Worm (Caenorhabditis elegans) whole organism, L4 larva: ENCODE results near the gene F48F7.3.

ENCODE experiments used
- D1046.2 ChIP-seq: fragments of 200-800 bp; sonication (Bioruptor generic); IDR thresholded peaks from 2 replicates; pipeline ENCODE4 v1.3.6; 2022; ENCODE audit warnings: missing genetic modification characterization, missing compliant biosample characterization
- F10B5.3 ChIP-seq: sonication (generic microtip); optimal IDR thresholded peaks from 2 replicates; lab custom pipeline; 2016; ENCODE audit warnings: mild to moderate bottlenecking, missing genetic modification characterization, missing compliant biosample characterization
- F26F4.8 ChIP-seq: fragments of 200-800 bp; sonication (Bioruptor generic); conservative IDR thresholded peaks from 2 replicates; pipeline ENCODE4 v1.3.6; 2022; ENCODE audit warnings: missing genetic modification characterization, missing compliant biosample characterization
- F37D6.2 ChIP-seq: sonication (generic microtip); optimal IDR thresholded peaks from 2 replicates; lab custom pipeline; 2016; ENCODE audit warnings: mild to moderate bottlenecking, missing genetic modification characterization, missing compliant biosample characterization
- R02D3.7 ChIP-seq: fragments of 150-350 bp; sonication (generic microtip); optimal IDR thresholded peaks from 3 replicates; lab custom pipeline; 2014; ENCODE audit warnings: missing biosample characterization, missing genetic modification characterization
- T20F7.1 ChIP-seq: fragments of 200-800 bp; sonication (Bioruptor generic); optimal IDR thresholded peaks from 2 replicates; lab custom pipeline; 2018; ENCODE audit warnings: mild to moderate bottlenecking, missing genetic modification characterization, missing compliant biosample characterization
- T26A8.4 ChIP-seq: fragments of 200-800 bp; sonication (Bioruptor generic); IDR thresholded peaks from 2 replicates; pipeline ENCODE4 v1.3.6; 2022; ENCODE audit warnings: missing genetic modification characterization, missing compliant biosample characterization
- Y5F2A.4 ChIP-seq: fragments of 200-800 bp; sonication (Bioruptor generic); optimal IDR thresholded peaks from 2 replicates; lab custom pipeline; 2018; ENCODE audit warnings: mild to moderate bottlenecking, missing genetic modification characterization, missing compliant biosample characterization
- ZK337.2 ChIP-seq: fragments of 200-800 bp; sonication (Bioruptor generic); IDR thresholded peaks from 2 replicates; pipeline ENCODE4 v1.3.6; 2022; ENCODE audit warnings: missing genetic modification reagents, missing genetic modification characterization, missing compliant biosample characterization
- attf-4 ChIP-seq: sonication (generic microtip); optimal IDR thresholded peaks from 3 replicates; lab custom pipeline; 2017; ENCODE audit warnings: missing biosample characterization, missing genetic modification characterization
- ceh-20 ChIP-seq: fragments of 200-800 bp; sonication (Bioruptor generic); IDR thresholded peaks from 2 replicates; pipeline ENCODE4 v1.3.6; 2022; ENCODE audit warnings: missing genetic modification reagents, missing genetic modification characterization, missing compliant biosample characterization
- ceh-28 ChIP-seq: fragments of 150-350 bp; optimal IDR thresholded peaks from 2 replicates; lab custom pipeline; 2014; ENCODE audit warnings: missing biosample characterization, missing genetic modification reagents, missing genetic modification characterization
- ceh-44 ChIP-seq: fragments of 200-800 bp; sonication (Bioruptor generic); IDR thresholded peaks from 2 replicates; pipeline ENCODE4 v1.3.6; 2022; ENCODE audit warnings: missing genetic modification reagents, missing genetic modification characterization, missing compliant biosample characterization
- cey-2 ChIP-seq: sonication (generic microtip); optimal IDR thresholded peaks from 3 replicates; lab custom pipeline; 2017; ENCODE audit warnings: missing genetic modification characterization, mild to moderate bottlenecking, missing compliant biosample characterization, antibody characterized with exemption, borderline replicate concordance; ENCODE audit not compliant: insufficient read depth
- daf-12 ChIP-seq: fragments of 150-350 bp; optimal IDR thresholded peaks from 2 replicates; lab custom pipeline; 2014; ENCODE audit warnings: missing biosample characterization, missing genetic modification reagents, missing genetic modification characterization
- daf-19 ChIP-seq: fragments of 200-800 bp; sonication (Bioruptor generic); conservative IDR thresholded peaks from 2 replicates; pipeline ENCODE4 v1.3.6; 2022; ENCODE audit warnings: missing genetic modification characterization, missing compliant biosample characterization
- dmd-9 ChIP-seq: fragments of 200-800 bp; sonication (Bioruptor generic); IDR thresholded peaks from 2 replicates; pipeline ENCODE4 v1.3.6; 2022; ENCODE audit warnings: missing genetic modification reagents, missing genetic modification characterization, missing compliant biosample characterization
- dpl-1 ChIP-seq: fragments of 150-350 bp; optimal IDR thresholded peaks from 2 replicates; lab custom pipeline; 2014; ENCODE audit warnings: missing biosample characterization, missing genetic modification reagents, missing genetic modification characterization
- dve-1 ChIP-seq: sonication (generic microtip); optimal IDR thresholded peaks from 2 replicates; lab custom pipeline; 2017; ENCODE audit warnings: antibody characterized with exemption, mild to moderate bottlenecking, missing genetic modification characterization, missing compliant biosample characterization; ENCODE audit not compliant: insufficient read depth
- egl-27 ChIP-seq: sonication (generic microtip); optimal IDR thresholded peaks from 3 replicates; lab custom pipeline; 2017; ENCODE audit warnings: missing biosample characterization, missing genetic modification reagents, missing genetic modification characterization
- hlh-11 ChIP-seq: fragments of 200-800 bp; sonication (Bioruptor generic); optimal IDR thresholded peaks from 2 replicates; lab custom pipeline; 2018; ENCODE audit warnings: mild to moderate bottlenecking, missing genetic modification characterization, missing compliant biosample characterization
- jun-1 ChIP-seq: fragments of 150-350 bp; optimal IDR thresholded peaks from 2 replicates; lab custom pipeline; 2014; ENCODE audit warnings: missing biosample characterization, missing genetic modification reagents, missing genetic modification characterization
- lin-15B ChIP-seq: fragments of 150-350 bp; sonication (generic microtip); optimal IDR thresholded peaks from 3 replicates; lab custom pipeline; 2014; ENCODE audit warnings: missing biosample characterization, missing genetic modification characterization
- lin-29 ChIP-seq: fragments of 200-800 bp; sonication (Bioruptor generic); IDR thresholded peaks from 2 replicates; pipeline ENCODE4 v1.3.6; 2022; ENCODE audit warnings: missing genetic modification reagents, missing genetic modification characterization, missing compliant biosample characterization
- lin-38 ChIP-seq: fragments of 200-800 bp; sonication (Bioruptor generic); IDR thresholded peaks from 2 replicates; pipeline ENCODE4 v1.3.6; 2022; ENCODE audit warnings: missing genetic modification reagents, missing genetic modification characterization, missing compliant biosample characterization
- lin-39 ChIP-seq: fragments of 150-350 bp; optimal IDR thresholded peaks from 2 replicates; lab custom pipeline; 2014; ENCODE audit warnings: missing biosample characterization, missing genetic modification reagents, missing genetic modification characterization
- madf-5 ChIP-seq, 2 experiments: fragments of 200-800 bp; sonication (Bioruptor generic); IDR thresholded peaks; 2 replicates each; pipeline ENCODE4 v1.3.6; 2022; ENCODE audit warnings: missing compliant biosample characterization in 2 of 2, missing genetic modification characterization in 2 of 2
- madf-9 ChIP-seq: fragments of 200-800 bp; sonication (Bioruptor generic); conservative IDR thresholded peaks from 2 replicates; pipeline ENCODE4 v1.3.6; 2022; ENCODE audit warnings: missing genetic modification reagents, missing genetic modification characterization, missing compliant biosample characterization
- mep-1 ChIP-seq: fragments of 150-350 bp; sonication (generic microtip); optimal IDR thresholded peaks from 3 replicates; lab custom pipeline; 2014; ENCODE audit warnings: missing biosample characterization, missing genetic modification characterization
- mes-2 ChIP-seq: sonication (generic microtip); optimal IDR thresholded peaks from 2 replicates; lab custom pipeline; 2016; ENCODE audit warnings: missing genotype, mild to moderate bottlenecking, missing genetic modification characterization, missing compliant biosample characterization; ENCODE audit not compliant: poor library complexity, severe bottlenecking
- nhr-11 ChIP-seq: fragments of 150-350 bp; optimal IDR thresholded peaks from 2 replicates; lab custom pipeline; 2014; ENCODE audit warnings: missing biosample characterization, missing genetic modification characterization
- nhr-25 ChIP-seq: sonication (generic microtip); optimal IDR thresholded peaks from 2 replicates; lab custom pipeline; 2017; ENCODE audit warnings: missing genetic modification characterization, mild to moderate bottlenecking, missing compliant biosample characterization, antibody characterized with exemption, moderate library complexity, borderline replicate concordance; ENCODE audit not compliant: insufficient read depth
- nhr-41 ChIP-seq: fragments of 200-800 bp; sonication (Bioruptor generic); IDR thresholded peaks from 2 replicates; pipeline ENCODE4 v1.3.6; 2022; ENCODE audit warnings: missing genetic modification reagents, missing genetic modification characterization, missing compliant biosample characterization
- nhr-42 ChIP-seq: fragments of 200-800 bp; sonication (Bioruptor generic); IDR thresholded peaks from 2 replicates; pipeline ENCODE4 v1.3.6; 2022; ENCODE audit warnings: missing genetic modification characterization, missing compliant biosample characterization
- nhr-48 ChIP-seq: sonication (generic microtip); optimal IDR thresholded peaks from 2 replicates; lab custom pipeline; 2016; ENCODE audit warnings: mild to moderate bottlenecking, missing genetic modification characterization, missing compliant biosample characterization
- nhr-6 ChIP-seq: fragments of 150-350 bp; optimal IDR thresholded peaks from 2 replicates; lab custom pipeline; 2014; ENCODE audit warnings: missing biosample characterization, missing genetic modification characterization
- nhr-77 ChIP-seq: fragments of 150-350 bp; optimal IDR thresholded peaks from 2 replicates; lab custom pipeline; 2014; ENCODE audit warnings: missing biosample characterization, missing genetic modification characterization
- pha-4 ChIP-seq, 2 experiments: fragments of 150-350 bp in 1 of 2; fragments of 200-800 bp in 1 of 2; sonication (Bioruptor generic) in 1 of 2; IDR thresholded peaks in 1 of 2; optimal IDR thresholded peaks in 1 of 2; 2 replicates each; pipeline versions ENCODE4 v1.3.6 to Lab custom; 2014 to 2022; ENCODE audit warnings: missing genetic modification characterization in 2 of 2, missing genetic modification reagents in 2 of 2, missing biosample characterization in 1 of 2, missing compliant biosample characterization in 1 of 2
- pqm-1 ChIP-seq: sonication (generic microtip); optimal IDR thresholded peaks from 2 replicates; lab custom pipeline; 2017; ENCODE audit warnings: missing biosample characterization, missing genetic modification characterization
- rbr-2 ChIP-seq: sonication (generic microtip); optimal IDR thresholded peaks from 2 replicates; lab custom pipeline; 2016; ENCODE audit warnings: missing genotype, missing genetic modification characterization, missing compliant biosample characterization
- saeg-2 ChIP-seq: fragments of 200-800 bp; sonication (Bioruptor generic); IDR thresholded peaks from 2 replicates; pipeline ENCODE4 v1.3.6; 2022; ENCODE audit warnings: missing genetic modification reagents, missing genetic modification characterization, missing compliant biosample characterization
- set-16 ChIP-seq: fragments of 200-800 bp; sonication (Bioruptor generic); IDR thresholded peaks from 2 replicates; pipeline ENCODE4 v1.3.6; 2022; ENCODE audit warnings: missing genetic modification reagents, missing genetic modification characterization, missing compliant biosample characterization
- spr-3 ChIP-seq: fragments of 200-800 bp; sonication (Bioruptor generic); optimal IDR thresholded peaks from 2 replicates; lab custom pipeline; 2018; ENCODE audit warnings: mild to moderate bottlenecking, missing genetic modification characterization, missing compliant biosample characterization
- tra-1 ChIP-seq: fragments of 200-800 bp; sonication (Bioruptor generic); IDR thresholded peaks from 2 replicates; pipeline ENCODE4 v1.3.6; 2022; ENCODE audit warnings: missing genetic modification reagents, missing genetic modification characterization, missing compliant biosample characterization
- unc-130 ChIP-seq: sonication (generic microtip); optimal IDR thresholded peaks from 2 replicates; lab custom pipeline; 2016; ENCODE audit warnings: missing genetic modification reagents, missing genetic modification characterization, missing compliant biosample characterization
- unc-39 ChIP-seq: sonication (generic microtip); optimal IDR thresholded peaks from 2 replicates; lab custom pipeline; 2017; ENCODE audit warnings: missing biosample characterization, missing genetic modification characterization
- unc-62 ChIP-seq, 3 experiments: fragments of 150-350 bp in 1 of 3; sonication (generic microtip); optimal IDR thresholded peaks in 2 of 3; peaks in 1 of 3; 1 replicate in 1 of 3; 2 replicates in 2 of 3; lab custom pipeline; 2014 to 2017; ENCODE audit warnings: missing biosample characterization in 3 of 3, missing genetic modification characterization in 3 of 3, missing genetic modification reagents in 3 of 3, missing genotype in 1 of 3
- ztf-7 ChIP-seq: fragments of 150-350 bp; optimal IDR thresholded peaks from 2 replicates; lab custom pipeline; 2014; ENCODE audit warnings: missing biosample characterization, missing genetic modification characterization

F48F7.3 gene

DNA sequence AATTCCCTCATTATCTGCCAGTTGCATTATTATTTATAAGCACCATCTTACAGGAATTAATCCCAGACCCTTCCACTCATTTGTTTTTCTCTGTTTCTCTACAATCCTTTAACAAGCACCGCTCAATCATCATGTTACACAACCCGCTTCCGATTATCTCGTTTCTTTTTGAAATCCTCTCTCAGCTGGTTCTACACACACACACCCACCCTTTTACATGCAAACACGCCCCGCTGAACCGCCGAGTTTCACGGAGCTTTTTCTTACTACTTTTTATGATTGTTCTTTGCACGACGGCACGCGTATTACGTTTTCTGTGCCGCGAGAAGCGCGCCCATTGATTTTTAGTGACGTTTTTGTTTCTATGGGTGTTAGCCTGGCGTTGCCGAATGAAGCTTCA lies 10.5 kb downstream of the F48F7.3 start (continued):
- TF ChIP-seq cey-2 (tag; lab: Kevin White, UChicago) = no peak
- no peak for TF ChIP-seq pqm-1 (tag; lab: Kevin White, UChicago)
- TF ChIP-seq ceh-28 (tag; lab: Kevin White, UChicago) = no peak
- no peak for TF ChIP-seq T26A8.4 (GFP tag; lab: Robert Waterston, UW)
- no peak for TF ChIP-seq D1046.2 (GFP tag; lab: Robert Waterston, UW)
- TF ChIP-seq Y5F2A.4 (GFP tag; lab: Kevin White, UChicago) = no peak
- no peak for TF ChIP-seq unc-130 (GFP tag; lab: Kevin White, UChicago)
- TF ChIP-seq madf-9 (GFP tag; lab: Robert Waterston, UW) = no peak
- no peak for TF ChIP-seq ceh-20 (GFP tag; lab: Robert Waterston, UW)
- TF ChIP-seq dpl-1 (GFP tag; lab: Kevin White, UChicago) = no peak
- TF ChIP-seq mes-2 (tag; lab: Kevin White, UChicago) = peak; percentile 48
- TF ChIP-seq nhr-11 (tag; lab: Kevin White, UChicago) = peak; percentile 28
- no peak for TF ChIP-seq T20F7.1 (GFP tag; lab: Kevin White, UChicago)
- TF ChIP-seq mep-1 (tag; lab: Kevin White, UChicago) = peak; percentile 44
- TF ChIP-seq nhr-48 = no peak
- no peak for TF ChIP-seq F26F4.8
- TF ChIP-seq dmd-9 (GFP tag; lab: Robert Waterston, UW) = no peak
- no peak for TF ChIP-seq lin-38 (GFP tag; lab: Robert Waterston, UW)
- TF ChIP-seq hlh-11 = peak; percentile 63
- no peak for TF ChIP-seq egl-27 (tag; lab: Kevin White, UChicago)
- no peak for TF ChIP-seq madf-5 (GFP tag; IDR thresholded peaks at IDR 0.05; lab: Robert Waterston, UW)
- TF ChIP-seq F37D6.2 = no peak
- TF ChIP-seq daf-12 = no peak
- TF ChIP-seq nhr-42 = no peak
- no peak for TF ChIP-seq R02D3.7 (tag; lab: Kevin White, UChicago)
- TF ChIP-seq nhr-25 (tag; lab: Kevin White, UChicago) = no peak
- TF ChIP-seq nhr-41 = no peak
- TF ChIP-seq lin-29 (GFP tag; lab: Robert Waterston, UW) = no peak
- peak; percentile 42 for TF ChIP-seq rbr-2
- TF ChIP-seq spr-3 (GFP tag; lab: Kevin White, UChicago) = no peak
- peak; percentile 4 for TF ChIP-seq nhr-77
- no peak for TF ChIP-seq unc-39
- TF ChIP-seq unc-62 (GFP tag; optimal IDR thresholded peaks at IDR 0.05 in 1 of 2; lab: Kevin White, UChicago) = no peak
- TF ChIP-seq unc-62 (tag; optimal IDR thresholded peaks at IDR 0.05; lab: Kevin White, UChicago) = no peak
- no peak for TF ChIP-seq ZK337.2
- no peak for TF ChIP-seq jun-1 (tag; lab: Kevin White, UChicago)
- no peak for TF ChIP-seq ceh-44 (GFP tag; lab: Robert Waterston, UW)
- peak; percentile 2 for TF ChIP-seq dve-1

DNA sequence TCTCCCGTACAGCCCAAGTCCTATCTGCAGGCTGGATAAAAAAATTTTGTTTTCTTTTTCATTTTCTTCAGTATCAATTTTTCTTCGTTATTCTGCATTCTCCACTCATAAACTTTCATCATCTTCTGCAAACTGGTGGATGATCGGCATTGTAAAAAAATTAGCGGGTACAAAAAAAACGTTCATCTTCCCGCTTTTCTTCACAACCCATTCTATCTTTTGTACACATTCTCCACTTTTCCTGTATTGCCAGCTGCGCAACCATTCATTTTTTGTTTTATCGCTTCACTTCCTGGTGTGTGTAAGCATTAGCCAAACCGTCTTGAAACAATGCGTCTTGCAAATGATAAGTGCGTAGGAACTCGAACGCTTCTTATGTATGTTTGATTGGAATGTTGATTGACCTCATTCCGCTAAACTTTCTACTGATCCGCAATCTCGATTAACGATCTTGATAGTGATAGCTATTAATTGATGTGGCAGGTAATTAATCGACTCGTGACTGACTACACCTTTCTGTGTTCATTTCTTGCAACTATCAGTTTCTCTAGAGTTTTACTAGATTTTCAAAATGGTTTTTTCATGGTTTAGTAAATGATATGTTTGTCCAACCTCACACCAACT lies 11.3 kb downstream of the F48F7.3 start:
- TF ChIP-seq lin-38 (GFP tag; lab: Robert Waterston, UW) (no peak), spr-3 (GFP tag; lab: Kevin White, UChicago) (no peak), F10B5.3 (tag; lab: Kevin White, UChicago) (no peak), ztf-7 (tag; lab: Kevin White, UChicago) (peak; percentile 19), attf-4 (tag; lab: Kevin White, UChicago) (no peak), nhr-42 (no peak), lin-15B (no peak), ZK337.2 (no peak), lin-39 (tag; lab: Kevin White, UChicago) (no peak), daf-19 (GFP tag; lab: Robert Waterston, UW) (no peak), pha-4 (GFP tag; IDR thresholded peaks at IDR 0.05; lab: Robert Waterston, UW) (no peak), pha-4 (tag; optimal IDR thresholded peaks at IDR 0.05; lab: Kevin White, UChicago) (no peak), nhr-25 (tag; lab: Kevin White, UChicago) (peak; percentile 19), saeg-2 (0 out of 2 replicates have a peak, but pooled peaks have one; percentile 41), nhr-6 (no peak), mes-2 (tag; lab: Kevin White, UChicago) (no peak), madf-5 (GFP tag; IDR thresholded peaks at IDR 0.05; lab: Robert Waterston, UW) (no peak), ceh-44 (GFP tag; lab: Robert Waterston, UW) (no peak), tra-1 (GFP tag; lab: Robert Waterston, UW) (peak; percentile 33; the same call in 1 of the 2 replicates), Y5F2A.4 (GFP tag; lab: Kevin White, UChicago) (no peak), dve-1 (peak; percentile 41), set-16 (GFP tag; lab: Robert Waterston, UW) (no peak), nhr-11 (tag; lab: Kevin White, UChicago) (no peak)
